Fruit fly (Drosophila melanogaster) whole organism, embryonic: ENCODE measurements around the gene CG44174.

Source experiments
- CG10979 ChIP-seq: fragments of 200-800 bp; sonication (Bioruptor generic); optimal IDR thresholded peaks from 2 replicates; lab custom pipeline; 2018; ENCODE audit warnings: missing biosample characterization, mild to moderate bottlenecking, missing genetic modification characterization, moderate library complexity
- CG11504 ChIP-seq: fragments of 200-800 bp; sonication (Bioruptor generic); optimal IDR thresholded peaks from 3 replicates; lab custom pipeline; 2019; ENCODE audit warnings: missing biosample characterization, mild to moderate bottlenecking, missing genetic modification characterization, moderate library complexity
- CG12744 ChIP-seq: fragments of 200-800 bp; sonication (Bioruptor generic); optimal IDR thresholded peaks from 2 replicates; lab custom pipeline; 2016; ENCODE audit warnings: missing biosample characterization, missing genetic modification characterization
- CG13424 ChIP-seq: fragments of 200-800 bp; sonication (Bioruptor generic); optimal IDR thresholded peaks from 2 replicates; lab custom pipeline; 2019; ENCODE audit warnings: missing biosample characterization, mild to moderate bottlenecking, missing genetic modification characterization, moderate library complexity
- CG13775 ChIP-seq: fragments of 200-800 bp; sonication (Bioruptor generic); optimal IDR thresholded peaks from 3 replicates; lab custom pipeline; 2017; ENCODE audit warnings: missing biosample characterization, mild to moderate bottlenecking, missing genetic modification characterization
- CG14710 ChIP-seq: fragments of 200-800 bp; sonication (Bioruptor generic); optimal IDR thresholded peaks from 3 replicates; lab custom pipeline; 2019; ENCODE audit warnings: missing biosample characterization, mild to moderate bottlenecking, missing genetic modification characterization, moderate library complexity
- CG15601 ChIP-seq: fragments of 200-800 bp; sonication (Bioruptor generic); optimal IDR thresholded peaks from 3 replicates; lab custom pipeline; 2019; ENCODE audit warnings: missing biosample characterization, mild to moderate bottlenecking, missing genetic modification characterization, moderate library complexity
- CG15696 ChIP-seq: fragments of 200-800 bp; sonication (Bioruptor generic); optimal IDR thresholded peaks from 2 replicates; lab custom pipeline; 2019; ENCODE audit warnings: missing biosample characterization, mild to moderate bottlenecking, missing genetic modification characterization, moderate library complexity
- CG16815 ChIP-seq: fragments of 200-800 bp; sonication (Bioruptor generic); optimal IDR thresholded peaks from 3 replicates; lab custom pipeline; 2017; ENCODE audit warnings: missing biosample characterization, mild to moderate bottlenecking, missing genetic modification characterization
- CG17361 ChIP-seq: fragments of 200-800 bp; sonication (Bioruptor generic); IDR thresholded peaks from 3 replicates; pipeline ENCODE4 v1.3.6; 2022; ENCODE audit warnings: missing biosample characterization, missing genetic modification characterization
- CG17829 ChIP-seq: fragments of 200-800 bp; optimal IDR thresholded peaks from 2 replicates; lab custom pipeline; 2019; ENCODE audit warnings: missing biosample characterization, mild to moderate bottlenecking, missing genetic modification characterization, moderate library complexity
- CG2202 ChIP-seq: fragments of 200-800 bp; sonication (Bioruptor generic); optimal IDR thresholded peaks from 2 replicates; lab custom pipeline; 2018; ENCODE audit warnings: missing biosample characterization, mild to moderate bottlenecking, missing genetic modification characterization
- CG30403 ChIP-seq: fragments of 200-800 bp; sonication (Bioruptor generic); optimal IDR thresholded peaks from 3 replicates; lab custom pipeline; 2016; ENCODE audit warnings: missing biosample characterization, missing genetic modification characterization
- CG32767 ChIP-seq: fragments of 200-800 bp; sonication (Bioruptor generic); IDR thresholded peaks from 2 replicates; pipeline ENCODE4 v1.3.6; 2022; ENCODE audit warnings: missing biosample characterization, missing genetic modification characterization
- CG3281 ChIP-seq: fragments of 200-800 bp; sonication (Bioruptor generic); optimal IDR thresholded peaks from 3 replicates; lab custom pipeline; 2017; ENCODE audit warnings: missing biosample characterization, mild to moderate bottlenecking, missing genetic modification characterization
- CG3726 ChIP-seq: fragments of 200-800 bp; sonication (Bioruptor generic); IDR thresholded peaks from 3 replicates; pipeline ENCODE4, ENCODE4 v1.3.6; 2022; ENCODE audit warnings: missing biosample characterization, missing genetic modification characterization
- CG4424 ChIP-seq: fragments of 200-800 bp; sonication (Bioruptor generic); optimal IDR thresholded peaks from 3 replicates; lab custom pipeline; 2016; ENCODE audit warnings: missing biosample characterization, missing genetic modification characterization
- CG6254 ChIP-seq: fragments of 200-800 bp; sonication (Bioruptor generic); optimal IDR thresholded peaks from 3 replicates; lab custom pipeline; 2017; ENCODE audit warnings: mild to moderate bottlenecking, missing biosample characterization, missing genetic modification reagents, missing genetic modification characterization
- CG8388 ChIP-seq: fragments of 200-800 bp; sonication (Bioruptor generic); optimal IDR thresholded peaks from 2 replicates; lab custom pipeline; 2019; ENCODE audit warnings: missing biosample characterization, mild to moderate bottlenecking, missing genetic modification characterization, moderate library complexity
- CG9727 ChIP-seq: fragments of 200-800 bp; sonication (Bioruptor generic); optimal IDR thresholded peaks from 3 replicates; lab custom pipeline; 2017; ENCODE audit warnings: missing biosample characterization, mild to moderate bottlenecking, missing genetic modification characterization
- CTCF ChIP-seq: fragments of 200-800 bp; sonication (Bioruptor generic); optimal IDR thresholded peaks from 2 replicates; lab custom pipeline; 2017; ENCODE audit warnings: missing biosample characterization, mild to moderate bottlenecking, missing genetic modification characterization, moderate library complexity
- CoRest ChIP-seq: fragments of 200-800 bp; sonication (Bioruptor generic); optimal IDR thresholded peaks from 3 replicates; lab custom pipeline; 2018; ENCODE audit warnings: missing biosample characterization, mild to moderate bottlenecking, missing genetic modification characterization, moderate library complexity
- D ChIP-seq, 2 experiments: fragments of 200-800 bp in 1 of 2; fragments of >200 bp in 1 of 2; sonication (Bioruptor generic) in 1 of 2; optimal IDR thresholded peaks; 2 replicates in 1 of 2; 3 replicates in 1 of 2; lab custom pipeline; 2017; ENCODE audit warnings: mild to moderate bottlenecking in 1 of 2, missing biosample characterization in 1 of 2, missing genetic modification characterization in 1 of 2, missing genetic modification reagents in 1 of 2
- D19A ChIP-seq: fragments of 200-800 bp; optimal IDR thresholded peaks from 3 replicates; lab custom pipeline; 2019; ENCODE audit warnings: missing biosample characterization, mild to moderate bottlenecking, missing genetic modification characterization, moderate library complexity
- Dll ChIP-seq: fragments of 200-800 bp; sonication (Bioruptor generic); IDR thresholded peaks from 4 replicates; pipeline ENCODE4 v1.3.6; 2022; ENCODE audit warnings: missing biosample characterization, missing genetic modification characterization; ENCODE audit not compliant: partially characterized antibody
- Doc2 ChIP-seq: fragments of 200-800 bp; sonication (Bioruptor generic); IDR thresholded peaks from 2 replicates; pipeline ENCODE4 v1.3.6; 2022; ENCODE audit warnings: missing biosample characterization, missing genetic modification characterization
- E2f1 ChIP-seq: fragments of 200-800 bp; sonication (Bioruptor generic); IDR thresholded peaks from 2 replicates; pipeline ENCODE4 v1.3.6; 2022; ENCODE audit warnings: missing biosample characterization, missing genetic modification characterization
- Neu2 ChIP-seq: fragments of 200-800 bp; sonication (Bioruptor generic); optimal IDR thresholded peaks from 3 replicates; lab custom pipeline; 2016; ENCODE audit warnings: missing biosample characterization, missing genetic modification characterization, borderline replicate concordance
- Oli ChIP-seq: fragments of 200-800 bp; sonication (Bioruptor generic); optimal IDR thresholded peaks from 2 replicates; lab custom pipeline; 2018; ENCODE audit warnings: missing biosample characterization, mild to moderate bottlenecking, missing genetic modification characterization, moderate library complexity
- Sox100B ChIP-seq: fragments of 200-800 bp; sonication (Bioruptor generic); optimal IDR thresholded peaks from 3 replicates; lab custom pipeline; 2018; ENCODE audit warnings: missing biosample characterization, mild to moderate bottlenecking, missing genetic modification characterization
- Xrp1 ChIP-seq: fragments of 200-800 bp; sonication (Bioruptor generic); IDR thresholded peaks from 2 replicates; pipeline ENCODE4 v1.3.6; 2022; ENCODE audit warnings: missing biosample characterization, missing genetic modification characterization
- az2 ChIP-seq: fragments of 200-800 bp; sonication (Bioruptor generic); optimal IDR thresholded peaks from 3 replicates; lab custom pipeline; 2016; ENCODE audit warnings: missing biosample characterization, missing genetic modification characterization
- bbx ChIP-seq: fragments of 200-800 bp; sonication (Bioruptor generic); IDR thresholded peaks from 2 replicates; pipeline ENCODE4 v1.3.6; 2022; ENCODE audit warnings: missing biosample characterization, missing genetic modification characterization; ENCODE audit not compliant: partially characterized antibody
- bsh ChIP-seq, 2 experiments: fragments of 200-800 bp; sonication (Bioruptor generic); optimal IDR thresholded peaks; 2 replicates each; lab custom pipeline; 2017 to 2018; ENCODE audit warnings: mild to moderate bottlenecking in 2 of 2, missing biosample characterization in 2 of 2, missing genetic modification characterization in 2 of 2, moderate library complexity in 1 of 2
- dmrt99B ChIP-seq: fragments of 200-800 bp; sonication (Bioruptor generic); optimal IDR thresholded peaks from 2 replicates; lab custom pipeline; 2018; ENCODE audit warnings: missing biosample characterization, mild to moderate bottlenecking, missing genetic modification characterization, moderate library complexity
- dpn ChIP-seq, 2 experiments: fragments of 200-800 bp; sonication (Bioruptor generic); optimal IDR thresholded peaks; 3 replicates each; lab custom pipeline; 2016; ENCODE audit warnings: missing biosample characterization in 2 of 2, missing genetic modification characterization in 2 of 2
- eve ChIP-seq, 2 experiments: fragments of >200 bp; optimal IDR thresholded peaks; 2 replicates each; lab custom pipeline; 2017; ENCODE audit warnings: missing biosample characterization in 2 of 2, missing genetic modification characterization in 2 of 2
- fd3F ChIP-seq: fragments of 200-800 bp; sonication (Bioruptor generic); optimal IDR thresholded peaks from 2 replicates; lab custom pipeline; 2018; ENCODE audit warnings: missing biosample characterization, mild to moderate bottlenecking, missing genetic modification characterization, moderate library complexity
- gem ChIP-seq: fragments of 200-800 bp; sonication (Bioruptor generic); optimal IDR thresholded peaks from 2 replicates; lab custom pipeline; 2019; ENCODE audit warnings: missing biosample characterization, mild to moderate bottlenecking, missing genetic modification characterization, moderate library complexity
- gro ChIP-seq: fragments of 200-800 bp; sonication (Bioruptor generic); optimal IDR thresholded peaks from 2 replicates; lab custom pipeline; 2016; ENCODE audit warnings: missing biosample characterization, missing genetic modification characterization
- jigr1 ChIP-seq: fragments of 200-800 bp; sonication (Bioruptor generic); IDR thresholded peaks from 3 replicates; pipeline ENCODE4 v1.3.6; 2022; ENCODE audit warnings: missing biosample characterization, missing genetic modification characterization
- kni ChIP-seq: fragments of 200-800 bp; sonication (Bioruptor generic); optimal IDR thresholded peaks from 3 replicates; lab custom pipeline; 2017; ENCODE audit warnings: mild to moderate bottlenecking, missing biosample characterization, missing genetic modification reagents, missing genetic modification characterization
- oc ChIP-seq: fragments of 200-800 bp; sonication (Bioruptor generic); optimal IDR thresholded peaks from 2 replicates; lab custom pipeline; 2018; ENCODE audit warnings: missing biosample characterization, mild to moderate bottlenecking, missing genetic modification characterization, moderate library complexity
- prd ChIP-seq, 3 experiments: fragments of >200 bp in 2 of 3; fragments of 200-800 bp in 1 of 3; sonication (Bioruptor generic) in 1 of 3; optimal IDR thresholded peaks in 2 of 3; IDR thresholded peaks in 1 of 3; 2 replicates in 2 of 3; 3 replicates in 1 of 3; pipeline versions ENCODE4 v1.3.6 to Lab custom; 2017 to 2022; ENCODE audit warnings: missing biosample characterization in 1 of 3, missing genetic modification characterization in 1 of 3
- sc ChIP-seq, 3 experiments: fragments of >200 bp in 2 of 3; fragments of 200-800 bp in 1 of 3; sonication (Bioruptor generic) in 1 of 3; optimal IDR thresholded peaks; 2 replicates in 2 of 3; 3 replicates in 1 of 3; lab custom pipeline; 2017; ENCODE audit warnings: mild to moderate bottlenecking in 1 of 3, missing biosample characterization in 1 of 3, missing genetic modification characterization in 1 of 3, missing genetic modification reagents in 1 of 3
- seq ChIP-seq: fragments of 200-800 bp; sonication (Bioruptor generic); IDR thresholded peaks from 2 replicates; pipeline ENCODE4 v1.3.6; 2022; ENCODE audit warnings: missing biosample characterization, missing genetic modification characterization
- tio ChIP-seq: fragments of 200-800 bp; sonication (Bioruptor generic); optimal IDR thresholded peaks from 2 replicates; lab custom pipeline; 2017; ENCODE audit warnings: missing biosample characterization, missing genetic modification characterization, inconsistent platforms
- trem ChIP-seq: fragments of 200-800 bp; optimal IDR thresholded peaks from 3 replicates; lab custom pipeline; 2019; ENCODE audit warnings: missing biosample characterization, mild to moderate bottlenecking, missing genetic modification characterization, moderate library complexity

CG44174 gene

dm6 chr3R:19274028-19274427 lies 23.5 kb downstream of the CG44174 start (continued):
- TF ChIP-seq CG16815 (GFP tag; lab: Kevin White, UChicago) (peak; percentile 39), CG15601 (tag; lab: Kevin White, UChicago) (peak; percentile 16), CG17829 (peak; percentile 25), fd3F (GFP tag; lab: Kevin White, UChicago) (no peak), bsh (GFP tag; optimal IDR thresholded peaks at IDR 0.05; lab: Kevin White, UChicago) (peak; percentile 56 to 59), Sox100B (GFP tag; lab: Kevin White, UChicago) (peak; percentile 28), CG15696 (peak; percentile 9), CG3726 (GFP tag; lab: Robert Waterston, UW) (0 out of 3 replicates have a peak, but pooled peaks have one; percentile 33), CG3281 (no peak), Doc2 (GFP tag; lab: Robert Waterston, UW) (no peak), CoRest (tag; lab: Kevin White, UChicago) (peak; percentile 46), D (optimal IDR thresholded peaks at IDR 0.05; lab: Kevin White, UChicago) (no peak), D (GFP tag; optimal IDR thresholded peaks at IDR 0.05; lab: Kevin White, UChicago) (peak; percentile 14), prd (optimal IDR thresholded peaks at IDR 0.05; lab: Kevin White, UChicago) (no peak), prd (GFP tag; IDR thresholded peaks at IDR 0.05; lab: Robert Waterston, UW) (peak; percentile 47; the same call in 2 of the 3 replicates), kni (GFP tag; lab: Kevin White, UChicago) (no peak), Neu2 (GFP tag; lab: Kevin White, UChicago) (no peak), az2 (GFP tag; lab: Kevin White, UChicago) (peak; percentile 19), CG14710 (tag; lab: Kevin White, UChicago) (peak; percentile 40), Oli (tag; lab: Kevin White, UChicago) (peak; percentile 49), D19A (tag; lab: Kevin White, UChicago) (peak; percentile 40), jigr1 (no peak), Dll (no peak), CG9727 (GFP tag; lab: Kevin White, UChicago) (peak; percentile 50), bbx (no peak), eve (GFP tag; optimal IDR thresholded peaks at IDR 0.05; lab: Kevin White, UChicago) (peak in 1 of 2 experiments; percentile 44), CG13424 (tag; lab: Kevin White, UChicago) (peak; percentile 25), gro (GFP tag; lab: Kevin White, UChicago) (no peak), CG8388 (peak; percentile 27), dpn (GFP tag; optimal IDR thresholded peaks at IDR 0.05; lab: Kevin White, UChicago) (no peak), CG2202 (tag; lab: Kevin White, UChicago) (peak; percentile 27), CG32767 (GFP tag; lab: Robert Waterston, UW) (0 out of 2 replicates have a peak, but pooled peaks have one; percentile 16), Xrp1 (peak; percentile 60), CG17361 (GFP tag; lab: Robert Waterston, UW) (peak; percentile 56; the same call in 2 of the 3 replicates), CG10979 (peak; percentile 59), CG6254 (GFP tag; lab: Kevin White, UChicago) (peak; percentile 8), oc (tag; lab: Kevin White, UChicago) (no peak), CG13775 (peak; percentile 10), dmrt99B (tag; lab: Kevin White, UChicago) (peak; percentile 23), CG11504 (tag; lab: Kevin White, UChicago) (peak; percentile 40), seq (GFP tag; lab: Robert Waterston, UW) (no peak), CG4424 (peak; percentile 29), gem (tag; lab: Kevin White, UChicago) (peak; percentile 57), CTCF (GFP tag; lab: Kevin White, UChicago) (no peak), E2f1 (GFP tag; lab: Robert Waterston, UW) (0 out of 2 replicates have a peak, but pooled peaks have one; percentile 10), sc (optimal IDR thresholded peaks at IDR 0.05; lab: Kevin White, UChicago) (no peak), sc (GFP tag; optimal IDR thresholded peaks at IDR 0.05; lab: Kevin White, UChicago) (peak; percentile 15), tio (peak; percentile 10), trem (no peak), CG30403 (GFP tag; lab: Kevin White, UChicago) (peak; percentile 19), CG12744 (GFP tag; lab: Kevin White, UChicago) (no peak)
